Fruit fly (Drosophila melanogaster) whole organism, prepupa: ENCODE data around the gene CG13607.

Experiments
- CG10631 ChIP-seq: fragments of 200-800 bp; sonication (Bioruptor generic); optimal IDR thresholded peaks from 2 replicates; lab custom pipeline; 2016; ENCODE audit warnings: missing biosample characterization, missing genetic modification characterization
- CG11294 ChIP-seq: fragments of 200-800 bp; sonication (Bioruptor generic); IDR thresholded peaks from 2 replicates; pipeline ENCODE4 v1.3.6; 2022; ENCODE audit warnings: missing biosample characterization, missing genetic modification characterization
- CG11902 ChIP-seq: fragments of 200-800 bp; sonication (Bioruptor generic); optimal IDR thresholded peaks from 3 replicates; lab custom pipeline; 2016; ENCODE audit warnings: missing biosample characterization, missing genetic modification characterization
- CG16779 ChIP-seq: fragments of 200-800 bp; sonication (Bioruptor generic); optimal IDR thresholded peaks from 3 replicates; lab custom pipeline; 2017; ENCODE audit warnings: missing biosample characterization, mild to moderate bottlenecking, missing genetic modification characterization
- CG3032 ChIP-seq: fragments of 200-800 bp; optimal IDR thresholded peaks from 2 replicates; lab custom pipeline; 2019; ENCODE audit warnings: missing biosample characterization, mild to moderate bottlenecking, missing genetic modification characterization, moderate library complexity
- CG31627 ChIP-seq: fragments of 200-800 bp; sonication (Bioruptor generic); optimal IDR thresholded peaks from 3 replicates; lab custom pipeline; 2016; ENCODE audit warnings: missing biosample characterization, missing genetic modification characterization
- CG32006 ChIP-seq: fragments of 200-800 bp; sonication (Bioruptor generic); optimal IDR thresholded peaks from 3 replicates; lab custom pipeline; 2017; ENCODE audit warnings: missing biosample characterization, mild to moderate bottlenecking, missing genetic modification characterization
- CG34406 ChIP-seq: fragments of 200-800 bp; sonication (Bioruptor generic); optimal IDR thresholded peaks from 3 replicates; lab custom pipeline; 2016; ENCODE audit warnings: missing biosample characterization, missing genetic modification characterization
- CG4318 ChIP-seq: fragments of 200-800 bp; sonication (Bioruptor generic); optimal IDR thresholded peaks from 3 replicates; lab custom pipeline; 2017; ENCODE audit warnings: missing biosample characterization, mild to moderate bottlenecking, missing genetic modification characterization
- CG6276 ChIP-seq: fragments of 200-800 bp; sonication (Bioruptor generic); optimal IDR thresholded peaks from 2 replicates; lab custom pipeline; 2017; ENCODE audit warnings: missing biosample characterization, mild to moderate bottlenecking, missing genetic modification characterization
- CG6792 ChIP-seq: fragments of 200-800 bp; sonication (Bioruptor generic); optimal IDR thresholded peaks from 3 replicates; lab custom pipeline; 2016; ENCODE audit warnings: missing biosample characterization, missing genetic modification characterization
- CG6808 ChIP-seq: fragments of 200-800 bp; sonication (Bioruptor generic); optimal IDR thresholded peaks from 3 replicates; lab custom pipeline; 2017; ENCODE audit warnings: missing biosample characterization, missing genetic modification characterization, mild to moderate bottlenecking, moderate library complexity, missing genetic modification reagents
- CG6854 ChIP-seq: fragments of 200-800 bp; sonication (Bioruptor generic); optimal IDR thresholded peaks from 2 replicates; lab custom pipeline; 2017; ENCODE audit warnings: missing biosample characterization, mild to moderate bottlenecking, missing genetic modification characterization
- CG7368 ChIP-seq: fragments of 200-800 bp; sonication (Bioruptor generic); optimal IDR thresholded peaks from 3 replicates; lab custom pipeline; 2016; ENCODE audit warnings: missing biosample characterization, missing genetic modification characterization
- CG8119 ChIP-seq: fragments of 200-800 bp; sonication (Bioruptor generic); IDR thresholded peaks from 3 replicates; pipeline ENCODE4 v1.3.6; 2022; ENCODE audit warnings: missing biosample characterization, missing genetic modification characterization
- CG8632 ChIP-seq: fragments of 200-800 bp; sonication (Bioruptor generic); optimal IDR thresholded peaks from 3 replicates; lab custom pipeline; 2016; ENCODE audit warnings: missing biosample characterization, missing genetic modification characterization
- Eip75B ChIP-seq: fragments of 200-800 bp; sonication (Bioruptor generic); optimal IDR thresholded peaks from 3 replicates; lab custom pipeline; 2016; ENCODE audit warnings: missing biosample characterization, missing genetic modification characterization
- Eip78C ChIP-seq: fragments of 200-800 bp; sonication (Bioruptor generic); peaks from one replicate; lab custom pipeline; 2016; ENCODE audit warnings: missing biosample characterization, missing genetic modification characterization
- Ets96B ChIP-seq: fragments of 200-800 bp; optimal IDR thresholded peaks from 2 replicates; lab custom pipeline; 2019; ENCODE audit warnings: missing biosample characterization, mild to moderate bottlenecking, missing genetic modification characterization, moderate library complexity
- Gug ChIP-seq: fragments of 200-800 bp; sonication (Bioruptor generic); IDR thresholded peaks from 2 replicates; pipeline ENCODE4 v1.3.6; 2022; ENCODE audit warnings: missing biosample characterization, missing genetic modification characterization
- Hr39 ChIP-seq: fragments of 200-800 bp; sonication (Bioruptor generic); optimal IDR thresholded peaks from 2 replicates; lab custom pipeline; 2016; ENCODE audit warnings: missing biosample characterization, missing genetic modification characterization
- Lpt ChIP-seq: fragments of 200-800 bp; sonication (Bioruptor generic); optimal IDR thresholded peaks from 3 replicates; lab custom pipeline; 2016; ENCODE audit warnings: missing biosample characterization, missing genetic modification characterization
- Met ChIP-seq: fragments of 200-800 bp; sonication (Bioruptor generic); optimal IDR thresholded peaks from 3 replicates; lab custom pipeline; 2016; ENCODE audit warnings: missing biosample characterization, missing genetic modification characterization
- OdsH ChIP-seq: fragments of 200-800 bp; sonication (Bioruptor generic); optimal IDR thresholded peaks from 3 replicates; lab custom pipeline; 2016; ENCODE audit warnings: missing biosample characterization, missing genetic modification characterization
- Smox ChIP-seq: fragments of 200-800 bp; sonication (Bioruptor generic); optimal IDR thresholded peaks from 3 replicates; lab custom pipeline; 2016; ENCODE audit warnings: missing biosample characterization, missing genetic modification characterization
- Sox102F ChIP-seq: fragments of 200-800 bp; sonication (Bioruptor generic); optimal IDR thresholded peaks from 2 replicates; lab custom pipeline; 2016; ENCODE audit warnings: missing biosample characterization, mild to moderate bottlenecking, missing genetic modification characterization
- Sox14 ChIP-seq: fragments of 200-800 bp; sonication (Bioruptor generic); optimal IDR thresholded peaks from 3 replicates; lab custom pipeline; 2016; ENCODE audit warnings: missing biosample characterization, missing genetic modification characterization
- Sox15 ChIP-seq: fragments of 200-800 bp; sonication (Bioruptor generic); optimal IDR thresholded peaks from 3 replicates; lab custom pipeline; 2016; ENCODE audit warnings: missing biosample characterization, missing genetic modification characterization
- achi ChIP-seq: fragments of 200-800 bp; sonication (Bioruptor generic); optimal IDR thresholded peaks from 3 replicates; lab custom pipeline; 2016; ENCODE audit warnings: missing biosample characterization, missing genetic modification characterization
- acj6 ChIP-seq: fragments of 200-800 bp; sonication (Bioruptor generic); optimal IDR thresholded peaks from 3 replicates; lab custom pipeline; 2016; ENCODE audit warnings: missing biosample characterization, missing genetic modification characterization
- cyc ChIP-seq: fragments of 200-800 bp; sonication (Bioruptor generic); optimal IDR thresholded peaks from 3 replicates; lab custom pipeline; 2016; ENCODE audit warnings: missing biosample characterization, missing genetic modification characterization
- dac ChIP-seq: fragments of 200-800 bp; sonication (Bioruptor generic); optimal IDR thresholded peaks from 2 replicates; lab custom pipeline; 2017; ENCODE audit warnings: missing biosample characterization, mild to moderate bottlenecking, missing genetic modification characterization
- dsx ChIP-seq: fragments of 200-800 bp; optimal IDR thresholded peaks from 3 replicates; lab custom pipeline; 2019; ENCODE audit warnings: missing biosample characterization, mild to moderate bottlenecking, missing genetic modification characterization, moderate library complexity; ENCODE audit not compliant: poor library complexity, severe bottlenecking
- fd59A ChIP-seq: fragments of 200-800 bp; sonication (Bioruptor generic); optimal IDR thresholded peaks from 2 replicates; lab custom pipeline; 2017; ENCODE audit warnings: missing biosample characterization, mild to moderate bottlenecking, missing genetic modification characterization, missing genetic modification reagents
- fd85E ChIP-seq: fragments of 200-800 bp; sonication (Bioruptor generic); optimal IDR thresholded peaks from 3 replicates; lab custom pipeline; 2016; ENCODE audit warnings: missing biosample characterization, missing genetic modification characterization
- net ChIP-seq: fragments of 200-800 bp; sonication (Bioruptor generic); optimal IDR thresholded peaks from 3 replicates; lab custom pipeline; 2016; ENCODE audit warnings: missing biosample characterization, missing genetic modification characterization
- pdm3 ChIP-seq: fragments of 200-800 bp; sonication (Bioruptor generic); optimal IDR thresholded peaks from 3 replicates; lab custom pipeline; 2016; ENCODE audit warnings: missing biosample characterization, missing genetic modification characterization
- salr ChIP-seq, 2 experiments: fragments of 200-800 bp; sonication (Bioruptor generic); optimal IDR thresholded peaks; 3 replicates each; lab custom pipeline; 2016 to 2018; ENCODE audit warnings: missing biosample characterization in 2 of 2, missing genetic modification characterization in 2 of 2, mild to moderate bottlenecking in 1 of 2
- spab ChIP-seq: fragments of 200-800 bp; sonication (Bioruptor generic); optimal IDR thresholded peaks from 2 replicates; lab custom pipeline; 2017; ENCODE audit warnings: missing biosample characterization, mild to moderate bottlenecking, missing genetic modification characterization, missing genetic modification reagents
- ss ChIP-seq, 2 experiments: fragments of 200-800 bp; sonication (Bioruptor generic); optimal IDR thresholded peaks; 2 replicates in 1 of 2; 3 replicates in 1 of 2; lab custom pipeline; 2017 to 2018; ENCODE audit warnings: mild to moderate bottlenecking in 2 of 2, missing biosample characterization in 2 of 2, missing genetic modification characterization in 2 of 2, moderate library complexity in 1 of 2
- svp ChIP-seq: fragments of 200-800 bp; sonication (Bioruptor generic); peaks from one replicate; lab custom pipeline; 2016; ENCODE audit warnings: missing biosample characterization, missing genetic modification characterization
- topi ChIP-seq: fragments of 200-800 bp; sonication (Bioruptor generic); optimal IDR thresholded peaks from 3 replicates; lab custom pipeline; 2016; ENCODE audit warnings: missing biosample characterization, missing genetic modification characterization
- vri ChIP-seq: fragments of 200-800 bp; sonication (Bioruptor generic); optimal IDR thresholded peaks from 3 replicates; lab custom pipeline; 2016; ENCODE audit warnings: missing biosample characterization, mild to moderate bottlenecking, missing genetic modification characterization

Gene CG13607

DNA sequence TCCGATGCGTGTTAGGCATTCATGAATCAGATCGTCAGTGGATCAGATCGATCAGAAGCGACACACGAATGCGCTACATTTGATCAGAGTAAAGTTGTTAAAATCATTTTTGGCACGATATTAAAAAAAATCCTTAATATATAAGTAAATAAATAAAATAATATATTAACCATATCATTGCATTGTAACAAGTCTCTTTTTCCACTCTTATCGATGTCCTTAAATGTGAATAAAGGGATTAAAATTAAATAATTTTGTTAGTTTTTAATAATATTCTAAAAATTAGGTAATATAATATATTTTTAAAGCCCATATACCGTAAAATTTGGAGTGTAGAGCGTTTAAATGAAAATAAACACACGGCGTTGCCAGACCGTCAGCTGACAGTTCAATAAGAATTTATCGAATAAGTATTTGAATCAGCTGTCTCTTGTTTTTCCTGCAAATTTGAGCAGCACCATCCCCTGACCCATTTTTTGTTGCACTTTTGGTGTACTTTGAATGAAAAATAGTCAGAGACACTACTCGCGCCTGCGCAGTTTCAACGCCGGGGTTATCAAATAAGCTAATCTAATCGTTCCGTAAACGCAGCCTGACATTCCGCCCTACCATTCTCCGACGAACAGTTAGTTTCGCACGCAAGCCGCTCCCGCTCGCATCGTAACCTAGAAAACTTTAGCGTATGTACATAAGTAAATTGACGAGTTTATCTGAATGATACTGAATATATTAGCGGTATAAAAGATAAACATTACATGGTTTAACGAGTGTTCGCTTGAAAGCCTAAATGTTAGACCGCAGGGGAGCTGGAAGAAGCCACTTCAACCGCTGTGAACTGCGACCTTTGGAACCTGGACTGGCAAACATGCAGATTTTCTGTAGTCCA is 36.0 kb upstream of the CG13607 start, which contains the start of the genes p38a and CG6178 (continued):
- peak; percentile 100 for TF ChIP-seq CG32006 (GFP tag; lab: Kevin White, UChicago)
- TF ChIP-seq Sox15 (GFP tag; lab: Kevin White, UChicago) = peak; percentile 94
- TF ChIP-seq vri (GFP tag; lab: Kevin White, UChicago) = peak; percentile 82
- peak; percentile 72 for TF ChIP-seq fd85E (GFP tag; lab: Kevin White, UChicago)
- TF ChIP-seq CG34406 (GFP tag; lab: Kevin White, UChicago) = peak; percentile 99
- TF ChIP-seq net = peak; percentile 91
- peak; percentile 93 for TF ChIP-seq Sox102F (GFP tag; lab: Kevin White, UChicago)
- TF ChIP-seq CG7368 = peak; percentile 95
- TF ChIP-seq CG6808 (GFP tag; lab: Kevin White, UChicago) = peak; percentile 95
- TF ChIP-seq CG11294 = peak; percentile 98
- peak; percentile 96 for TF ChIP-seq dac
- TF ChIP-seq topi (GFP tag; lab: Kevin White, UChicago) = peak; percentile 92
- TF ChIP-seq OdsH (GFP tag; lab: Kevin White, UChicago) = peak; percentile 98
- peak; percentile 99 for TF ChIP-seq CG10631 (GFP tag; lab: Kevin White, UChicago)
- TF ChIP-seq dsx (GFP tag; lab: Kevin White, UChicago) = peak; percentile 98
- peak; percentile 99 for TF ChIP-seq Ets96B (tag; lab: Kevin White, UChicago)
- peak; percentile 99 for TF ChIP-seq CG6276 (GFP tag; lab: Kevin White, UChicago)
- TF ChIP-seq fd59A (GFP tag; lab: Kevin White, UChicago) = peak; percentile 87
- peak; percentile 95 for TF ChIP-seq svp (GFP tag; lab: Kevin White, UChicago)
- peak; percentile 95 to 98 for TF ChIP-seq ss (GFP tag; optimal IDR thresholded peaks at IDR 0.05; lab: Kevin White, UChicago)
- peak; percentile 98 for TF ChIP-seq acj6 (GFP tag; lab: Kevin White, UChicago)
- peak; percentile 88 for TF ChIP-seq cyc (GFP tag; lab: Kevin White, UChicago)
- TF ChIP-seq spab (GFP tag; lab: Kevin White, UChicago) = peak; percentile 96
- TF ChIP-seq Hr39 (GFP tag; lab: Kevin White, UChicago) = peak; percentile 84

DNA sequence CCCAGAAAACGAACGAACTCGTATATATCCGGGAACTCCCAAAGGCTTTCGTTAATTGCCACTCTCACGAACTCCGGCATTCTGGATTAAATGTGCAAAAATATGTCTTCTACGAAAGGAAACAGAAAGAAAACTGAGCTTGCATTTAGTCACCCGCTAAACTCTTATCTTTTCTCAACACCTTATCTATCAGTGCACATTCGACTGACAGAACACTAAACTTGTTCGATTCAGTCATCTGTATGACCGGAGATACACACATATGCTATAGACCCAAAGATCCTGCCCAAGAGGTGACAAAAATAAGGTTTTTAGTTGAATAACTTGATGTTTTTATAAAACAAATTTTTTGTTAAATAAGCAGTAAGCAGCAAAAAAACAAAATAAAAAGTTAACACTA is 34.0 kb upstream of the CG13607 start, which contains the start of gene p38c:
Gene p38c, minus strand, starts transcription at position 101 of the 400 bp plus-strand sequence.
- TF ChIP-seq CG6276 (GFP tag; lab: Kevin White, UChicago) = no peak
- TF ChIP-seq pdm3 (GFP tag; lab: Kevin White, UChicago) = no peak
- TF ChIP-seq CG31627 (GFP tag; lab: Kevin White, UChicago) = no peak
- no peak for TF ChIP-seq Sox15 (GFP tag; lab: Kevin White, UChicago)
- TF ChIP-seq fd85E (GFP tag; lab: Kevin White, UChicago) = no peak
- TF ChIP-seq Hr39 (GFP tag; lab: Kevin White, UChicago) = no peak
- TF ChIP-seq Smox (GFP tag; lab: Kevin White, UChicago) = no peak
- no peak for TF ChIP-seq vri (GFP tag; lab: Kevin White, UChicago)
- TF ChIP-seq dsx (GFP tag; lab: Kevin White, UChicago) = no peak
- TF ChIP-seq CG7368 = no peak
- TF ChIP-seq ss (GFP tag; optimal IDR thresholded peaks at IDR 0.05; lab: Kevin White, UChicago) = no peak
- no peak for TF ChIP-seq Sox14
- no peak for TF ChIP-seq CG6808 (GFP tag; lab: Kevin White, UChicago)
- TF ChIP-seq Eip78C (GFP tag; lab: Kevin White, UChicago) = no peak
- no peak for TF ChIP-seq achi (GFP tag; lab: Kevin White, UChicago)
- TF ChIP-seq CG3032 = no peak

DNA sequence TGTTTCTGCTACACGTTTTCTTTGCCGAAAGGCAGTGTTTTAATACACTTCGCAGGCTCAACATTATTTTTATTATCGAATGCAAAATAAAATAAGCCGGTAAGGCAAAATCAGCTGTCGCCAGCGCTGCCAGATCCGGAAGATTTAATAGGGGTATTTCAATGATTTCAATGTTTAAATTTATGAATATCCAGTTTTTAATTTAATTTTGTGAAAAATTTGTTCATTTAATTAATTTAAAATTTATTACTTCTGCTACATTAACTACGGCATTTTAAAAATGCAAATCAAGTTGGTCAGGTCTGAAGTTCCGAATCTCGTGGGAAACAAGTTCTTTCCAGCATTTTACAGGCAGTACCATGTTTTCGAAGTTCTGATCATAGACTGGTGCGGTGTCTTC is 32.7 kb upstream of the CG13607 start, which contains the start of gene Slimp:
Gene Slimp, minus strand, starts transcription at position 130 of the 400 bp plus-strand sequence.
- TF ChIP-seq CG3032 = peak; percentile 14
- TF ChIP-seq CG6276 (GFP tag; lab: Kevin White, UChicago) = no peak
- no peak for TF ChIP-seq Gug (GFP tag; lab: Robert Waterston, UW)
- TF ChIP-seq CG10631 (GFP tag; lab: Kevin White, UChicago) = peak; percentile 15
- peak; percentile 18 for TF ChIP-seq Eip75B (GFP tag; lab: Kevin White, UChicago)
- TF ChIP-seq Met (GFP tag; lab: Kevin White, UChicago) = peak; percentile 43
- peak; percentile 26 for TF ChIP-seq achi (GFP tag; lab: Kevin White, UChicago)
- TF ChIP-seq CG8119 (GFP tag; lab: Robert Waterston, UW) = 0 out of 3 replicates have a peak, but pooled peaks have one; percentile 15
- TF ChIP-seq salr (GFP tag; optimal IDR thresholded peaks at IDR 0.05; lab: Kevin White, UChicago) = no peak
- TF ChIP-seq CG16779 (tag; lab: Kevin White, UChicago) = no peak
- peak; percentile 83 for TF ChIP-seq Eip78C (GFP tag; lab: Kevin White, UChicago)
- TF ChIP-seq CG6854 (GFP tag; lab: Kevin White, UChicago) = no peak
- peak; percentile 3 for TF ChIP-seq Ets96B (tag; lab: Kevin White, UChicago)
- no peak for TF ChIP-seq Lpt (GFP tag; lab: Kevin White, UChicago)
- TF ChIP-seq CG11902 (GFP tag; lab: Kevin White, UChicago) = no peak
- peak; percentile 42 for TF ChIP-seq acj6 (GFP tag; lab: Kevin White, UChicago)
- TF ChIP-seq CG6792 (GFP tag; lab: Kevin White, UChicago) = no peak
- TF ChIP-seq CG4318 (GFP tag; lab: Kevin White, UChicago) = no peak
- no peak for TF ChIP-seq CG6808 (GFP tag; lab: Kevin White, UChicago)
- no peak for TF ChIP-seq CG8632
- no peak for TF ChIP-seq ss (GFP tag; optimal IDR thresholded peaks at IDR 0.05; lab: Kevin White, UChicago)
- TF ChIP-seq fd85E (GFP tag; lab: Kevin White, UChicago) = no peak
- no peak for TF ChIP-seq fd59A (GFP tag; lab: Kevin White, UChicago)
- TF ChIP-seq CG11294 = no peak
